Worm (Caenorhabditis elegans) whole organism, young adult: ENCODE data around the gene pmp-2.

Experiments
- B0035.1 ChIP-seq: sonication (generic microtip); optimal IDR thresholded peaks from 2 replicates; lab custom pipeline; 2016; ENCODE audit warnings: missing genetic modification characterization, mild to moderate bottlenecking, missing compliant biosample characterization, missing genotype, missing genetic modification reagents
- C06A6.2 ChIP-seq: fragments of 200-800 bp; sonication (Bioruptor generic); conservative IDR thresholded peaks from 2 replicates; pipeline ENCODE4 v1.3.6; 2022; ENCODE audit warnings: missing genetic modification characterization, missing compliant biosample characterization
- F10E7.11 ChIP-seq: sonication (generic microtip); optimal IDR thresholded peaks from 2 replicates; lab custom pipeline; 2017; ENCODE audit warnings: mild to moderate bottlenecking, missing genetic modification characterization, moderate library complexity, missing compliant biosample characterization
- F33H1.4 ChIP-seq: fragments of 200-800 bp; sonication (Bioruptor generic); IDR thresholded peaks from 2 replicates; pipeline ENCODE4 v1.3.6; 2022; ENCODE audit warnings: missing genetic modification reagents, missing genetic modification characterization, missing compliant biosample characterization
- F37B4.10 ChIP-seq: fragments of 200-800 bp; sonication (Bioruptor generic); IDR thresholded peaks from 2 replicates; pipeline ENCODE4 v1.3.6; 2022; ENCODE audit warnings: missing genetic modification characterization, missing compliant biosample characterization
- F52B5.7 ChIP-seq: sonication (generic microtip); optimal IDR thresholded peaks from 2 replicates; lab custom pipeline; 2016; ENCODE audit warnings: mild to moderate bottlenecking, missing genetic modification characterization, missing compliant biosample characterization
- Y53F4B.3 ChIP-seq: fragments of 200-800 bp; sonication (Bioruptor generic); IDR thresholded peaks from 2 replicates; pipeline ENCODE4 v1.3.6; 2022; ENCODE audit warnings: missing genetic modification reagents, missing genetic modification characterization, missing compliant biosample characterization
- Y79H2A.3 ChIP-seq: fragments of 200-800 bp; sonication (Bioruptor generic); conservative IDR thresholded peaks from 2 replicates; pipeline ENCODE4 v1.3.6; 2022; ENCODE audit warnings: missing genetic modification reagents, missing genetic modification characterization, missing compliant biosample characterization
- ama-1 ChIP-seq, 3 experiments: fragments of 150-350 bp in 1 of 3; sonication (generic microtip) in 2 of 3; optimal IDR thresholded peaks; 2 replicates each; lab custom pipeline; 2014 to 2018; ENCODE audit warnings: missing biosample characterization in 2 of 3, missing genetic modification characterization in 2 of 3, missing genetic modification reagents in 2 of 3
- atf-7 ChIP-seq: sonication (generic microtip); optimal IDR thresholded peaks from 2 replicates; lab custom pipeline; 2017; ENCODE audit warnings: mild to moderate bottlenecking, missing genetic modification characterization, missing compliant biosample characterization
- attf-3 ChIP-seq: fragments of 200-800 bp; sonication (Bioruptor generic); conservative IDR thresholded peaks from 2 replicates; pipeline ENCODE4 v1.3.6; 2022; ENCODE audit warnings: missing genetic modification reagents, missing genetic modification characterization, missing compliant biosample characterization
- cebp-1 ChIP-seq, 2 experiments: fragments of 200-800 bp in 1 of 2; sonication (Bioruptor generic) in 1 of 2; sonication (generic microtip) in 1 of 2; IDR thresholded peaks in 1 of 2; optimal IDR thresholded peaks in 1 of 2; 2 replicates each; pipeline versions ENCODE4 v1.3.6 to Lab custom; 2017 to 2022; ENCODE audit warnings: missing compliant biosample characterization in 2 of 2, missing genetic modification characterization in 2 of 2, mild to moderate bottlenecking in 1 of 2, missing genetic modification reagents in 1 of 2, moderate library complexity in 1 of 2
- cebp-2 ChIP-seq: fragments of 200-800 bp; sonication (Bioruptor generic); IDR thresholded peaks from 2 replicates; pipeline ENCODE4 v1.3.6; 2022; ENCODE audit warnings: missing genetic modification characterization, missing compliant biosample characterization
- egl-18 ChIP-seq: fragments of 200-800 bp; sonication (Bioruptor generic); IDR thresholded peaks from 2 replicates; pipeline ENCODE4 v1.3.6; 2022; ENCODE audit warnings: missing genetic modification reagents, missing genetic modification characterization, missing compliant biosample characterization
- egrh-3 ChIP-seq: fragments of 200-800 bp; sonication (Bioruptor generic); IDR thresholded peaks from 2 replicates; pipeline ENCODE4 v1.3.6; 2022; ENCODE audit warnings: missing genetic modification reagents, missing genetic modification characterization, missing compliant biosample characterization
- fkh-3 ChIP-seq: sonication (generic microtip); optimal IDR thresholded peaks from 2 replicates; lab custom pipeline; 2016; ENCODE audit warnings: mild to moderate bottlenecking, missing genetic modification characterization, missing compliant biosample characterization
- hlh-26 ChIP-seq: fragments of 200-800 bp; sonication (Bioruptor generic); conservative IDR thresholded peaks from 2 replicates; pipeline ENCODE4 v1.3.6; 2022; ENCODE audit warnings: missing genetic modification reagents, missing genetic modification characterization, missing compliant biosample characterization
- hrde-1 ChIP-seq: sonication (generic microtip); optimal IDR thresholded peaks from 2 replicates; lab custom pipeline; 2016; ENCODE audit warnings: missing genetic modification characterization, mild to moderate bottlenecking, missing compliant biosample characterization, moderate library complexity, missing genotype, missing genetic modification reagents, borderline replicate concordance
- lag-1 ChIP-seq: fragments of 200-800 bp; sonication (Bioruptor generic); IDR thresholded peaks from 2 replicates; pipeline ENCODE4 v1.3.6; 2022; ENCODE audit warnings: missing genetic modification reagents, missing genetic modification characterization, missing compliant biosample characterization
- lin-26 ChIP-seq: fragments of 200-800 bp; sonication (Bioruptor generic); IDR thresholded peaks from 2 replicates; pipeline ENCODE4 v1.3.6; 2022; ENCODE audit warnings: missing genetic modification reagents, missing genetic modification characterization, missing compliant biosample characterization
- lin-54 ChIP-seq: fragments of 200-800 bp; sonication (Bioruptor generic); optimal IDR thresholded peaks from 2 replicates; lab custom pipeline; 2018; ENCODE audit warnings: mild to moderate bottlenecking, missing genetic modification characterization, missing compliant biosample characterization
- mcd-1 ChIP-seq: fragments of 200-800 bp; sonication (Bioruptor generic); IDR thresholded peaks from 2 replicates; pipeline ENCODE4 v1.3.6; 2022; ENCODE audit warnings: missing genetic modification reagents, missing genetic modification characterization, missing compliant biosample characterization
- mxl-1 ChIP-seq: sonication (generic microtip); optimal IDR thresholded peaks from 2 replicates; lab custom pipeline; 2016; ENCODE audit warnings: missing genetic modification characterization, missing compliant biosample characterization
- nfya-1 ChIP-seq: sonication (generic microtip); optimal IDR thresholded peaks from 2 replicates; lab custom pipeline; 2017; ENCODE audit warnings: antibody characterized with exemption, missing compliant biosample characterization, missing genetic modification characterization, borderline replicate concordance; ENCODE audit not compliant: insufficient read depth
- nfyb-1 ChIP-seq: fragments of 200-800 bp; sonication (Bioruptor generic); IDR thresholded peaks from 2 replicates; pipeline ENCODE4 v1.3.6; 2022; ENCODE audit warnings: missing genetic modification reagents, missing genetic modification characterization, missing compliant biosample characterization
- nhr-120 ChIP-seq: fragments of 200-800 bp; sonication (Bioruptor generic); IDR thresholded peaks from 2 replicates; pipeline ENCODE4 v1.3.6; 2022; ENCODE audit warnings: missing genetic modification characterization, missing compliant biosample characterization
- nhr-179 ChIP-seq: sonication (generic microtip); optimal IDR thresholded peaks from 2 replicates; lab custom pipeline; 2016; ENCODE audit warnings: mild to moderate bottlenecking, missing genetic modification characterization, missing compliant biosample characterization
- sea-2 ChIP-seq: fragments of 200-800 bp; sonication (Bioruptor generic); IDR thresholded peaks from 2 replicates; pipeline ENCODE4 v1.3.6; 2022; ENCODE audit warnings: missing genetic modification characterization, missing compliant biosample characterization
- somi-1 ChIP-seq: fragments of 200-800 bp; sonication (Bioruptor generic); optimal IDR thresholded peaks from 2 replicates; lab custom pipeline; 2018; ENCODE audit warnings: mild to moderate bottlenecking, missing genetic modification characterization, missing compliant biosample characterization
- zim-3 ChIP-seq: sonication (generic microtip); optimal IDR thresholded peaks from 2 replicates; lab custom pipeline; 2017; ENCODE audit warnings: mild to moderate bottlenecking, missing genetic modification characterization, moderate library complexity, missing compliant biosample characterization
- ztf-18 ChIP-seq: sonication (generic microtip); optimal IDR thresholded peaks from 2 replicates; lab custom pipeline; 2016; ENCODE audit warnings: missing genotype, mild to moderate bottlenecking, missing genetic modification characterization, missing compliant biosample characterization
- ztf-22 ChIP-seq: fragments of 200-800 bp; sonication (Bioruptor generic); optimal IDR thresholded peaks from 2 replicates; lab custom pipeline; 2018; ENCODE audit warnings: mild to moderate bottlenecking, missing genetic modification characterization, moderate library complexity, missing compliant biosample characterization

pmp-2 gene

ce11 chrII:6891176-6891575, 3.6 kb upstream of the pmp-2 start (continued):
- TF ChIP-seq C06A6.2 (peak; percentile 48), cebp-1 (GFP tag; IDR thresholded peaks at IDR 0.05; lab: Robert Waterston, UW) (no peak), cebp-1 (tag; optimal IDR thresholded peaks at IDR 0.05; lab: Kevin White, UChicago) (peak; percentile 75), egl-18 (GFP tag; lab: Robert Waterston, UW) (no peak), nfyb-1 (GFP tag; lab: Robert Waterston, UW) (0 out of 2 replicates have a peak, but pooled peaks have one; percentile 60), hlh-26 (GFP tag; lab: Robert Waterston, UW) (no peak), ztf-22 (GFP tag; lab: Kevin White, UChicago) (no peak), F33H1.4 (GFP tag; lab: Robert Waterston, UW) (no peak), nhr-120 (no peak), lag-1 (no peak), nfya-1 (tag; lab: Kevin White, UChicago) (no peak), lin-54 (GFP tag; lab: Kevin White, UChicago) (peak; percentile 35), nhr-179 (no peak), F10E7.11 (tag; lab: Kevin White, UChicago) (no peak), mxl-1 (tag; lab: Kevin White, UChicago) (peak; percentile 1), ztf-18 (peak; percentile 9), Y79H2A.3 (GFP tag; lab: Robert Waterston, UW) (no peak), B0035.1 (tag; lab: Kevin White, UChicago) (no peak)
- TF ChIP-seq, all 124 proteins: peak for 38

- TF ChIP-seq mcd-1 (GFP tag; lab: Robert Waterston, UW) (0 out of 2 replicates have a peak, but pooled peaks have one; percentile 16), atf-7 (no peak), hrde-1 (tag; lab: Kevin White, UChicago) (no peak), sea-2 (GFP tag; lab: Robert Waterston, UW) (no peak), cebp-2 (0 out of 2 replicates have a peak, but pooled peaks have one; percentile 6), attf-3 (no peak), lin-26 (no peak), nfyb-1 (GFP tag; lab: Robert Waterston, UW) (peak; percentile 8; the same call in 1 of the 2 replicates), zim-3 (tag; lab: Kevin White, UChicago) (peak; percentile 53), ama-1 (optimal IDR thresholded peaks at IDR 0.05; lab: Kevin White, UChicago) (peak; percentile 88), ama-1 (GFP tag; optimal IDR thresholded peaks at IDR 0.05; lab: Kevin White, UChicago) (no peak), F10E7.11 (tag; lab: Kevin White, UChicago) (peak; percentile 9), F52B5.7 (tag; lab: Kevin White, UChicago) (peak; percentile 26), cebp-1 (GFP tag; IDR thresholded peaks at IDR 0.05; lab: Robert Waterston, UW) (no peak), cebp-1 (tag; optimal IDR thresholded peaks at IDR 0.05; lab: Kevin White, UChicago) (peak; percentile 1)
- TF ChIP-seq, all 124 proteins: peak for 8
Measured at ce11 chrII:6890095-6890494, 2.5 kb upstream of the pmp-2 start, which contains the start of gene acer-1. TSS of gene acer-1 (minus strand) at chrII:6890400.

- no peak for TF ChIP-seq Y53F4B.3 (GFP tag; lab: Robert Waterston, UW)
- TF ChIP-seq egrh-3: no peak
- TF ChIP-seq somi-1 (GFP tag; lab: Kevin White, UChicago): peak; percentile 43
- 0 out of 2 replicates have a peak, but pooled peaks have one; percentile 70 for TF ChIP-seq F37B4.10
- TF ChIP-seq C06A6.2: 0 out of 2 replicates have a peak, but pooled peaks have one; percentile 12
- TF ChIP-seq zim-3 (tag; lab: Kevin White, UChicago): no peak
- TF ChIP-seq ama-1 (optimal IDR thresholded peaks at IDR 0.05; lab: Kevin White, UChicago): peak; percentile 94
- TF ChIP-seq ama-1 (GFP tag; optimal IDR thresholded peaks at IDR 0.05; lab: Kevin White, UChicago): no peak
- peak; percentile 46; the same call in 1 of the 2 replicates for TF ChIP-seq nfyb-1 (GFP tag; lab: Robert Waterston, UW)
- peak; percentile 33 for TF ChIP-seq fkh-3 (tag; lab: Kevin White, UChicago)
Measured at ce11 chrII:6889580-6889922, 1.9 kb upstream of the pmp-2 start.
